Worm (Caenorhabditis elegans) whole organism, young adult: ENCODE measurements around the gene K02D10.2.

Source experiments
- B0019.2 ChIP-seq: fragments of 200-800 bp; sonication (Bioruptor generic); conservative IDR thresholded peaks from 2 replicates; pipeline ENCODE4 v1.3.6; 2022; ENCODE audit warnings: missing genetic modification reagents, missing genetic modification characterization, missing compliant biosample characterization
- F52B5.7 ChIP-seq: sonication (generic microtip); optimal IDR thresholded peaks from 2 replicates; lab custom pipeline; 2016; ENCODE audit warnings: mild to moderate bottlenecking, missing genetic modification characterization, missing compliant biosample characterization
- F55B11.4 ChIP-seq: sonication (generic microtip); optimal IDR thresholded peaks from 2 replicates; lab custom pipeline; 2016; ENCODE audit warnings: missing compliant biosample characterization, missing genetic modification characterization, borderline replicate concordance; ENCODE audit not compliant: insufficient read depth
- K12H6.12 ChIP-seq: fragments of 200-800 bp; sonication (Bioruptor generic); optimal IDR thresholded peaks from 2 replicates; lab custom pipeline; 2018; ENCODE audit warnings: mild to moderate bottlenecking, missing genetic modification characterization, missing compliant biosample characterization
- ZK185.1 ChIP-seq: sonication (generic microtip); optimal IDR thresholded peaks from 2 replicates; lab custom pipeline; 2016; ENCODE audit warnings: mild to moderate bottlenecking, missing genetic modification characterization, missing compliant biosample characterization; ENCODE audit not compliant: poor library complexity, severe bottlenecking
- aptf-3 ChIP-seq: fragments of 200-800 bp; sonication (Bioruptor generic); IDR thresholded peaks from 2 replicates; pipeline ENCODE4 v1.3.6; 2022; ENCODE audit warnings: missing genetic modification characterization, missing compliant biosample characterization
- bed-1 ChIP-seq: fragments of 200-800 bp; sonication (Bioruptor generic); IDR thresholded peaks from 2 replicates; pipeline ENCODE4 v1.3.6; 2022; ENCODE audit warnings: missing genetic modification reagents, missing genetic modification characterization, missing compliant biosample characterization
- bed-2 ChIP-seq: fragments of 200-800 bp; sonication (Bioruptor generic); IDR thresholded peaks from 2 replicates; pipeline ENCODE4 v1.3.6; 2022; ENCODE audit warnings: missing genetic modification reagents, missing genetic modification characterization, missing compliant biosample characterization
- cebp-1 ChIP-seq, 2 experiments: fragments of 200-800 bp in 1 of 2; sonication (Bioruptor generic) in 1 of 2; sonication (generic microtip) in 1 of 2; IDR thresholded peaks in 1 of 2; optimal IDR thresholded peaks in 1 of 2; 2 replicates each; pipeline versions ENCODE4 v1.3.6 to Lab custom; 2017 to 2022; ENCODE audit warnings: missing compliant biosample characterization in 2 of 2, missing genetic modification characterization in 2 of 2, mild to moderate bottlenecking in 1 of 2, missing genetic modification reagents in 1 of 2, moderate library complexity in 1 of 2
- cebp-2 ChIP-seq: fragments of 200-800 bp; sonication (Bioruptor generic); IDR thresholded peaks from 2 replicates; pipeline ENCODE4 v1.3.6; 2022; ENCODE audit warnings: missing genetic modification characterization, missing compliant biosample characterization
- ceh-91 ChIP-seq: fragments of 200-800 bp; sonication (Bioruptor generic); IDR thresholded peaks from 2 replicates; pipeline ENCODE4 v1.3.6; 2022; ENCODE audit warnings: missing genetic modification reagents, missing genetic modification characterization, missing compliant biosample characterization
- chd-7 ChIP-seq: sonication (generic microtip); optimal IDR thresholded peaks from 2 replicates; lab custom pipeline; 2016; ENCODE audit warnings: mild to moderate bottlenecking, missing genetic modification characterization, moderate library complexity, missing compliant biosample characterization
- dox-1 ChIP-seq: fragments of 200-800 bp; sonication (Bioruptor generic); IDR thresholded peaks from 2 replicates; pipeline ENCODE4 v1.3.6; 2022; ENCODE audit warnings: missing genetic modification reagents, missing genetic modification characterization, missing compliant biosample characterization
- dpff-1 ChIP-seq: sonication (generic microtip); optimal IDR thresholded peaks from 2 replicates; lab custom pipeline; 2017; ENCODE audit warnings: mild to moderate bottlenecking, missing genetic modification characterization, missing compliant biosample characterization
- dpl-1 ChIP-seq: fragments of 150-350 bp; optimal IDR thresholded peaks from 2 replicates; lab custom pipeline; 2014; ENCODE audit warnings: missing biosample characterization, missing genetic modification reagents, missing genetic modification characterization
- fkh-3 ChIP-seq: sonication (generic microtip); optimal IDR thresholded peaks from 2 replicates; lab custom pipeline; 2016; ENCODE audit warnings: mild to moderate bottlenecking, missing genetic modification characterization, missing compliant biosample characterization
- gei-17 ChIP-seq: fragments of 200-800 bp; sonication (Bioruptor generic); optimal IDR thresholded peaks from 2 replicates; lab custom pipeline; 2018; ENCODE audit warnings: mild to moderate bottlenecking, missing genetic modification characterization, missing compliant biosample characterization
- hmg-1.2 ChIP-seq: fragments of 200-800 bp; sonication (Bioruptor generic); IDR thresholded peaks from 2 replicates; pipeline ENCODE4 v1.3.6; 2022; ENCODE audit warnings: missing genetic modification reagents, missing genetic modification characterization, missing compliant biosample characterization
- let-526 ChIP-seq: fragments of 200-800 bp; sonication (Bioruptor generic); IDR thresholded peaks from 2 replicates; pipeline ENCODE4 v1.3.6; 2022; ENCODE audit warnings: missing genetic modification reagents, missing genetic modification characterization, missing compliant biosample characterization
- lin-40 ChIP-seq: sonication (generic microtip); optimal IDR thresholded peaks from 2 replicates; lab custom pipeline; 2016; ENCODE audit warnings: missing genetic modification characterization, mild to moderate bottlenecking, missing compliant biosample characterization, missing genotype, missing genetic modification reagents
- mes-4 ChIP-seq: sonication (generic microtip); optimal IDR thresholded peaks from 2 replicates; lab custom pipeline; 2016; ENCODE audit warnings: missing genotype, missing genetic modification characterization, missing compliant biosample characterization
- nfya-2 ChIP-seq: fragments of 200-800 bp; sonication (Bioruptor generic); IDR thresholded peaks from 2 replicates; pipeline ENCODE4 v1.3.6; 2022; ENCODE audit warnings: missing genetic modification reagents, missing genetic modification characterization, missing compliant biosample characterization
- nfyb-1 ChIP-seq: fragments of 200-800 bp; sonication (Bioruptor generic); IDR thresholded peaks from 2 replicates; pipeline ENCODE4 v1.3.6; 2022; ENCODE audit warnings: missing genetic modification reagents, missing genetic modification characterization, missing compliant biosample characterization
- nhr-120 ChIP-seq: fragments of 200-800 bp; sonication (Bioruptor generic); IDR thresholded peaks from 2 replicates; pipeline ENCODE4 v1.3.6; 2022; ENCODE audit warnings: missing genetic modification characterization, missing compliant biosample characterization
- nhr-80 ChIP-seq: sonication (generic microtip); optimal IDR thresholded peaks from 2 replicates; lab custom pipeline; 2016; ENCODE audit warnings: missing genetic modification characterization, missing compliant biosample characterization
- somi-1 ChIP-seq: fragments of 200-800 bp; sonication (Bioruptor generic); optimal IDR thresholded peaks from 2 replicates; lab custom pipeline; 2018; ENCODE audit warnings: mild to moderate bottlenecking, missing genetic modification characterization, missing compliant biosample characterization
- sptf-2 ChIP-seq: fragments of 200-800 bp; sonication (Bioruptor generic); optimal IDR thresholded peaks from 2 replicates; lab custom pipeline; 2018; ENCODE audit warnings: mild to moderate bottlenecking, missing genetic modification characterization, missing compliant biosample characterization
- tbp1 ChIP-seq: fragments of 200-800 bp; sonication (Bioruptor generic); optimal IDR thresholded peaks from 2 replicates; lab custom pipeline; 2018; ENCODE audit warnings: mild to moderate bottlenecking, missing genetic modification characterization, missing compliant biosample characterization
- tbx-9 ChIP-seq: sonication (generic microtip); optimal IDR thresholded peaks from 2 replicates; lab custom pipeline; 2016; ENCODE audit warnings: borderline replicate concordance, missing genetic modification characterization, inconsistent platforms, missing compliant biosample characterization
- tlf-1 ChIP-seq: fragments of 200-800 bp; sonication (Bioruptor generic); optimal IDR thresholded peaks from 2 replicates; lab custom pipeline; 2018; ENCODE audit warnings: mild to moderate bottlenecking, missing genetic modification characterization, missing compliant biosample characterization
- ztf-18 ChIP-seq: sonication (generic microtip); optimal IDR thresholded peaks from 2 replicates; lab custom pipeline; 2016; ENCODE audit warnings: missing genotype, mild to moderate bottlenecking, missing genetic modification characterization, missing compliant biosample characterization
- ztf-22 ChIP-seq: fragments of 200-800 bp; sonication (Bioruptor generic); optimal IDR thresholded peaks from 2 replicates; lab custom pipeline; 2018; ENCODE audit warnings: mild to moderate bottlenecking, missing genetic modification characterization, moderate library complexity, missing compliant biosample characterization
- ztf-26 ChIP-seq: sonication (generic microtip); optimal IDR thresholded peaks from 2 replicates; lab custom pipeline; 2017; ENCODE audit warnings: missing genetic modification characterization, missing compliant biosample characterization

K02D10.2 gene

ce11 chrIII:8782744-8783143, 11.7 kb upstream of the K02D10.2 start (continued):
- TF ChIP-seq ZK185.1 (tag; lab: Kevin White, UChicago) (no peak), ztf-22 (GFP tag; lab: Kevin White, UChicago) (peak; percentile 30), cebp-2 (GFP tag; lab: Robert Waterston, UW) (no peak), somi-1 (GFP tag; lab: Kevin White, UChicago) (peak; percentile 65), F55B11.4 (tag; lab: Kevin White, UChicago) (no peak)
- TF ChIP-seq, all 124 proteins: peak for 14

DNA sequence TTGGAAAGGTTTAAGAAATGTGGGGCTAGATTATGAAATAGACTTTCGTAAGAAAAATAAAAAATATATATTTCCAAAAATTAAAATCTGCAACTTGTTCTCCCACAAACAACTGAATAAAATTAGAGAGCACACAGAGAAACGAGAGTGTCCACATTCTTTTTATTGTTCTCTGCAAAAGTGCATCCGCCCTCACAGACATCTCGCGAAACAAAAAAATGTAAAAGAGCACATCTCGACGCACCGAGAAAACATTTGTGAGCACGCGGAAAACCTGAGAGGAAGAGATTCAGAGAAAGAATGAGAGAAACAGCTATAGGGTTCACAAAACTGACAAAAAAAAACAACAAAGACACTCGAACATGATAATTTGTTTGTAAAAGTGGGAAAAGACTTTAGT, 11.0 kb upstream of the K02D10.2 start:
- TF ChIP-seq let-526 (no peak), nfya-2 (no peak), tbx-9 (tag; lab: Kevin White, UChicago) (no peak), bed-2 (GFP tag; lab: Robert Waterston, UW) (no peak), nhr-120 (no peak), cebp-1 (GFP tag; IDR thresholded peaks at IDR 0.05; lab: Robert Waterston, UW) (no peak), cebp-1 (tag; optimal IDR thresholded peaks at IDR 0.05; lab: Kevin White, UChicago) (peak; percentile 68)
- TF ChIP-seq, all 124 proteins: peak for 1

- TF ChIP-seq aptf-3 (GFP tag; lab: Robert Waterston, UW) = no peak
- no peak for TF ChIP-seq bed-1 (GFP tag; lab: Robert Waterston, UW)
- no peak for TF ChIP-seq tlf-1 (GFP tag; lab: Kevin White, UChicago)
- peak; percentile 60 for TF ChIP-seq somi-1 (GFP tag; lab: Kevin White, UChicago)
- peak; percentile 60 for TF ChIP-seq ztf-26 (tag; lab: Kevin White, UChicago)
- no peak for TF ChIP-seq tbp1 (GFP tag; lab: Kevin White, UChicago)
- no peak for TF ChIP-seq cebp-1 (GFP tag; IDR thresholded peaks at IDR 0.05; lab: Robert Waterston, UW)
- TF ChIP-seq cebp-1 (tag; optimal IDR thresholded peaks at IDR 0.05; lab: Kevin White, UChicago) = peak; percentile 27
- TF ChIP-seq chd-7 (tag; lab: Kevin White, UChicago) = peak; percentile 16
- no peak for TF ChIP-seq fkh-3
- no peak for TF ChIP-seq sptf-2
- peak; percentile 61 for TF ChIP-seq lin-40 (tag; lab: Kevin White, UChicago)
- no peak for TF ChIP-seq B0019.2 (GFP tag; lab: Robert Waterston, UW)
- no peak for TF ChIP-seq dpff-1 (tag; lab: Kevin White, UChicago)
Measured at ce11 chrIII:8780473-8780872, 9.4 kb upstream of the K02D10.2 start.

DNA sequence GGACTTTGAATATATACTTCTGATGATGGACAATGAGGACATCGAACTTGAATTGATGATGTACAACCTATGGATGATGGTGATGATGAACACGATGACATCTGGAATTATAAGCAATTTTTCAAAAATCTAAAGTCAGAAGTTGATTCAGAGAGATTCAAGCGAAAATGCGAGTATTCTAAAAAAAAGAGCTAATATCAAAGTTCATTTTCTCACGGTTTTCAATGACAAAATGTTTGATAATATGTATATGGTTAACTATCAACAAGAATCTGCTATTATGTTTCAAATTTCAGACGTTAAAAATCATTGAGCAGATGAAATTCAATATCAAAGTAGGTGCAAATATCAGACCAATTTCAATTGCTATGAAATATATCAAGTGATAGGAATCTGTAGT, 8.8 kb upstream of the K02D10.2 start, which contains the start of gene K02D10.4:
K02D10.4 (minus strand) TSS at position 101 of the 400 bp plus-strand sequence.
- no peak for TF ChIP-seq gei-17 (GFP tag; lab: Kevin White, UChicago)
- TF ChIP-seq ztf-18 (tag; lab: Kevin White, UChicago) = no peak
- no peak for TF ChIP-seq hmg-1.2
- no peak for TF ChIP-seq mes-4 (tag; lab: Kevin White, UChicago)
- no peak for TF ChIP-seq nhr-80
- TF ChIP-seq dpl-1 (GFP tag; lab: Kevin White, UChicago) = no peak
- TF ChIP-seq ceh-91 (GFP tag; lab: Robert Waterston, UW) = no peak
- no peak for TF ChIP-seq K12H6.12 (tag; lab: Kevin White, UChicago)
- no peak for TF ChIP-seq bed-2 (GFP tag; lab: Robert Waterston, UW)
- TF ChIP-seq dox-1 (GFP tag; lab: Robert Waterston, UW) = no peak
- TF ChIP-seq, all 124 proteins: peak for 0

ce11 chrIII:8775953-8776352, 4.9 kb upstream of the K02D10.2 start, which contains the start of gene snap-29:
snap-29 (plus strand) TSS chrIII:8776253.
- 0 out of 2 replicates have a peak, but pooled peaks have one; percentile 9 for TF ChIP-seq nfyb-1 (GFP tag; lab: Robert Waterston, UW)
- no peak for TF ChIP-seq F52B5.7
